Worm (Caenorhabditis elegans) whole organism, midembryonic: Measurements from ENCODE around the gene R04E5.9.
A peak's percentile ranks its signal among the peaks of the same experiment; 100 is the strongest.

Experiments
- T22C8.4 ChIP-seq: fragments of 200-800 bp; sonication (Bioruptor generic); IDR thresholded peaks from 2 replicates; pipeline ENCODE4 v1.3.6; 2022; ENCODE audit warnings: missing genetic modification characterization, missing compliant biosample characterization
- cog-1 ChIP-seq: sonication (generic microtip); optimal IDR thresholded peaks from 2 replicates; lab custom pipeline; 2016; ENCODE audit warnings: missing genetic modification characterization, missing compliant biosample characterization
- flt-1 ChIP-seq: fragments of 200-800 bp; sonication (Bioruptor generic); IDR thresholded peaks from 2 replicates; pipeline ENCODE4 v1.3.6; 2022; ENCODE audit warnings: missing genetic modification characterization, missing compliant biosample characterization
- ztf-29 ChIP-seq: fragments of 200-800 bp; sonication (Bioruptor generic); IDR thresholded peaks from 2 replicates; pipeline ENCODE4 v1.3.6; 2022; ENCODE audit warnings: missing genetic modification reagents, missing genetic modification characterization, missing compliant biosample characterization

ce11 chrX:8800983-8801382 lies 10.0 kb downstream of the R04E5.9 start:
- TF ChIP-seq cog-1 (tag; lab: Kevin White, UChicago) (peak; percentile 2), flt-1 (GFP tag; lab: Robert Waterston, UW) (no peak), T22C8.4 (GFP tag; lab: Robert Waterston, UW) (no peak), ztf-29 (no peak)
